Fruit fly (Drosophila melanogaster) whole organism, embryonic: ENCODE data around the gene CG13930.

Experiments
- Ada2b ChIP-seq: fragments of 200-800 bp; sonication (Bioruptor generic); IDR thresholded peaks from 2 replicates; pipeline ENCODE4 v1.3.6; 2022; ENCODE audit warnings: missing biosample characterization, missing genetic modification characterization
- BtbVII ChIP-seq: fragments of 200-800 bp; sonication (Bioruptor generic); optimal IDR thresholded peaks from 3 replicates; lab custom pipeline; 2017; ENCODE audit warnings: missing biosample characterization, mild to moderate bottlenecking, missing genetic modification characterization
- CG10654 ChIP-seq: fragments of 200-800 bp; sonication (Bioruptor generic); optimal IDR thresholded peaks from 2 replicates; lab custom pipeline; 2016; ENCODE audit warnings: missing biosample characterization, missing genetic modification characterization
- CG12391 ChIP-seq: fragments of 200-800 bp; sonication (Bioruptor generic); optimal IDR thresholded peaks from 3 replicates; lab custom pipeline; 2018; ENCODE audit warnings: missing biosample characterization, mild to moderate bottlenecking, missing genetic modification characterization, moderate library complexity
- CG12769 ChIP-seq: fragments of 200-800 bp; sonication (Bioruptor generic); optimal IDR thresholded peaks from 2 replicates; lab custom pipeline; 2019; ENCODE audit warnings: missing biosample characterization, mild to moderate bottlenecking, missing genetic modification characterization, moderate library complexity
- CG13123 ChIP-seq: fragments of 200-800 bp; sonication (Bioruptor generic); optimal IDR thresholded peaks from 2 replicates; lab custom pipeline; 2016; ENCODE audit warnings: missing biosample characterization, missing genetic modification characterization
- CG15696 ChIP-seq: fragments of 200-800 bp; sonication (Bioruptor generic); optimal IDR thresholded peaks from 2 replicates; lab custom pipeline; 2019; ENCODE audit warnings: missing biosample characterization, mild to moderate bottlenecking, missing genetic modification characterization, moderate library complexity
- CG30403 ChIP-seq: fragments of 200-800 bp; sonication (Bioruptor generic); optimal IDR thresholded peaks from 3 replicates; lab custom pipeline; 2016; ENCODE audit warnings: missing biosample characterization, missing genetic modification characterization
- CG30431 ChIP-seq: fragments of 200-800 bp; sonication (Bioruptor generic); optimal IDR thresholded peaks from 2 replicates; lab custom pipeline; 2017; ENCODE audit warnings: missing biosample characterization, missing genetic modification characterization
- CG31441 ChIP-seq: fragments of 200-800 bp; sonication (Bioruptor generic); IDR thresholded peaks from 2 replicates; pipeline ENCODE4 v1.3.6; 2022; ENCODE audit warnings: missing biosample characterization, missing genetic modification characterization
- CG34224 ChIP-seq: fragments of 200-800 bp; sonication (Bioruptor generic); IDR thresholded peaks from 3 replicates; pipeline ENCODE4 v1.3.6; 2022; ENCODE audit warnings: missing biosample characterization, missing genetic modification characterization; ENCODE audit not compliant: partially characterized antibody
- CG4282 ChIP-seq: fragments of 200-800 bp; sonication (Bioruptor generic); optimal IDR thresholded peaks from 2 replicates; lab custom pipeline; 2016; ENCODE audit warnings: missing biosample characterization, missing genetic modification characterization
- CG5180 ChIP-seq: fragments of 200-800 bp; sonication (Bioruptor generic); optimal IDR thresholded peaks from 3 replicates; lab custom pipeline; 2017; ENCODE audit warnings: missing biosample characterization, missing genetic modification characterization, mild to moderate bottlenecking, moderate library complexity, missing genetic modification reagents
- CG6175 ChIP-seq: fragments of 200-800 bp; sonication (Bioruptor generic); IDR thresholded peaks from 3 replicates; pipeline ENCODE4 v1.3.6; 2022; ENCODE audit warnings: missing biosample characterization, missing genetic modification characterization
- CG6683 ChIP-seq: fragments of 200-800 bp; sonication (Bioruptor generic); optimal IDR thresholded peaks from 2 replicates; lab custom pipeline; 2017; ENCODE audit warnings: missing biosample characterization, mild to moderate bottlenecking, missing genetic modification characterization, missing genetic modification reagents
- CG6689 ChIP-seq: fragments of 200-800 bp; sonication (Bioruptor generic); IDR thresholded peaks from 2 replicates; pipeline ENCODE4 v1.3.6; 2022; ENCODE audit warnings: missing biosample characterization, missing genetic modification characterization
- CG6791 ChIP-seq: fragments of 200-800 bp; sonication (Bioruptor generic); IDR thresholded peaks from 3 replicates; pipeline ENCODE4 v1.3.6; 2022; ENCODE audit warnings: missing biosample characterization, missing genetic modification characterization; ENCODE audit not compliant: partially characterized antibody
- CG7271 ChIP-seq: fragments of 200-800 bp; sonication (Bioruptor generic); optimal IDR thresholded peaks from 2 replicates; lab custom pipeline; 2018; ENCODE audit warnings: missing biosample characterization, mild to moderate bottlenecking, missing genetic modification characterization, moderate library complexity
- CG7786 ChIP-seq: fragments of 200-800 bp; sonication (Bioruptor generic); optimal IDR thresholded peaks from 2 replicates; lab custom pipeline; 2016; ENCODE audit warnings: missing biosample characterization, missing genetic modification characterization
- CG8478 ChIP-seq: fragments of >200 bp; optimal IDR thresholded peaks from 2 replicates; lab custom pipeline; 2018
- Dbx ChIP-seq: fragments of 200-800 bp; sonication (Bioruptor generic); IDR thresholded peaks from 3 replicates; pipeline ENCODE4 v1.3.6; 2022; ENCODE audit warnings: missing biosample characterization, missing genetic modification characterization
- Drgx ChIP-seq: fragments of 200-800 bp; sonication (Bioruptor generic); IDR thresholded peaks from 2 replicates; pipeline ENCODE4 v1.3.6; 2022; ENCODE audit warnings: missing biosample characterization, missing genetic modification characterization
- H15 ChIP-seq: fragments of 200-800 bp; sonication (Bioruptor generic); IDR thresholded peaks from 3 replicates; pipeline ENCODE4 v1.3.6; 2022; ENCODE audit warnings: missing biosample characterization, missing genetic modification characterization
- H2.0 ChIP-seq: fragments of 200-800 bp; sonication (Bioruptor generic); IDR thresholded peaks from 2 replicates; pipeline ENCODE4 v1.3.6; 2022; ENCODE audit warnings: missing biosample characterization, missing genetic modification characterization
- HLH54F ChIP-seq: fragments of 200-800 bp; sonication (Bioruptor generic); optimal IDR thresholded peaks from 3 replicates; lab custom pipeline; 2016; ENCODE audit warnings: missing biosample characterization, missing genetic modification characterization
- Hr39 ChIP-seq: fragments of >200 bp; optimal IDR thresholded peaks from 2 replicates; lab custom pipeline; 2017
- Hr78 ChIP-seq, 2 experiments: fragments of 200-800 bp in 1 of 2; fragments of >200 bp in 1 of 2; sonication (Bioruptor generic) in 1 of 2; optimal IDR thresholded peaks; 2 replicates each; lab custom pipeline; 2017 to 2019; ENCODE audit warnings: missing biosample characterization in 2 of 2, missing genetic modification characterization in 2 of 2, mild to moderate bottlenecking in 1 of 2, moderate library complexity in 1 of 2
- Lpt ChIP-seq: fragments of >200 bp; optimal IDR thresholded peaks from 2 replicates; lab custom pipeline; 2018; ENCODE audit warnings: missing biosample characterization, missing genetic modification characterization
- Meics ChIP-seq: fragments of 200-800 bp; sonication (Bioruptor generic); optimal IDR thresholded peaks from 2 replicates; lab custom pipeline; 2017; ENCODE audit warnings: missing biosample characterization, mild to moderate bottlenecking, missing genetic modification characterization
- Mes4 ChIP-seq: fragments of 200-800 bp; sonication (Bioruptor generic); optimal IDR thresholded peaks from 2 replicates; lab custom pipeline; 2016; ENCODE audit warnings: missing biosample characterization, missing genetic modification characterization
- NFAT ChIP-seq: fragments of 200-800 bp; sonication (Bioruptor generic); IDR thresholded peaks from 2 replicates; pipeline ENCODE4 v1.3.6; 2022; ENCODE audit warnings: missing biosample characterization, missing genetic modification characterization
- Nf-YC ChIP-seq: fragments of 200-800 bp; optimal IDR thresholded peaks from 3 replicates; lab custom pipeline; 2019; ENCODE audit warnings: missing biosample characterization, mild to moderate bottlenecking, missing genetic modification characterization, moderate library complexity
- Six4 ChIP-seq: fragments of 200-800 bp; sonication (Bioruptor generic); optimal IDR thresholded peaks from 2 replicates; lab custom pipeline; 2016; ENCODE audit warnings: missing biosample characterization, missing genetic modification characterization
- Stat92E ChIP-seq, 3 experiments: fragments of >200 bp in 2 of 3; fragments of 200-800 bp in 1 of 3; sonication (Bioruptor generic) in 1 of 3; optimal IDR thresholded peaks; 2 replicates each; lab custom pipeline; 2017 to 2019; ENCODE audit warnings: missing biosample characterization in 3 of 3, missing genetic modification characterization in 3 of 3, mild to moderate bottlenecking in 1 of 3, moderate library complexity in 1 of 3
- YL-1 ChIP-seq: fragments of 200-800 bp; sonication (Bioruptor generic); optimal IDR thresholded peaks from 3 replicates; lab custom pipeline; 2017; ENCODE audit warnings: missing biosample characterization, mild to moderate bottlenecking, missing genetic modification characterization
- bigmax ChIP-seq: fragments of 200-800 bp; sonication (Bioruptor generic); optimal IDR thresholded peaks from 2 replicates; lab custom pipeline; 2018; ENCODE audit warnings: missing biosample characterization, mild to moderate bottlenecking, missing genetic modification characterization
- cato ChIP-seq: fragments of 200-800 bp; sonication (Bioruptor generic); optimal IDR thresholded peaks from 2 replicates; lab custom pipeline; 2016; ENCODE audit warnings: missing biosample characterization, missing genetic modification characterization, borderline replicate concordance
- caup ChIP-seq: fragments of 200-800 bp; sonication (Bioruptor generic); optimal IDR thresholded peaks from 3 replicates; lab custom pipeline; 2017; ENCODE audit warnings: missing biosample characterization, mild to moderate bottlenecking, missing genetic modification characterization, moderate library complexity; ENCODE audit not compliant: severe bottlenecking
- chinmo ChIP-seq: fragments of 200-800 bp; sonication (Bioruptor generic); IDR thresholded peaks from 4 replicates; pipeline ENCODE4 v1.3.6; 2022; ENCODE audit warnings: missing biosample characterization, missing genetic modification characterization; ENCODE audit not compliant: partially characterized antibody
- corto ChIP-seq: fragments of 200-800 bp; sonication (Bioruptor generic); optimal IDR thresholded peaks from 2 replicates; lab custom pipeline; 2016; ENCODE audit warnings: missing biosample characterization, mild to moderate bottlenecking, missing genetic modification characterization, moderate library complexity
- ftz-f1 ChIP-seq: fragments of 200-800 bp; sonication (Bioruptor generic); optimal IDR thresholded peaks from 2 replicates; lab custom pipeline; 2016; ENCODE audit warnings: missing biosample characterization, missing genetic modification characterization
- gro ChIP-seq: fragments of 200-800 bp; sonication (Bioruptor generic); optimal IDR thresholded peaks from 2 replicates; lab custom pipeline; 2016; ENCODE audit warnings: missing biosample characterization, missing genetic modification characterization
- ken ChIP-seq: fragments of 200-800 bp; sonication (Bioruptor generic); IDR thresholded peaks from 3 replicates; pipeline ENCODE4 v1.3.6; 2022; ENCODE audit warnings: missing biosample characterization, missing genetic modification characterization
- lola ChIP-seq, 3 experiments: fragments of >200 bp in 2 of 3; fragments of 200-800 bp in 1 of 3; sonication (Bioruptor generic) in 1 of 3; optimal IDR thresholded peaks; 2 replicates each; lab custom pipeline; 2017 to 2019; ENCODE audit warnings: missing biosample characterization in 3 of 3, missing genetic modification characterization in 3 of 3, mild to moderate bottlenecking in 1 of 3, moderate library complexity in 1 of 3
- pzg ChIP-seq: fragments of 200-800 bp; sonication (Bioruptor generic); optimal IDR thresholded peaks from 3 replicates; lab custom pipeline; 2018; ENCODE audit warnings: missing biosample characterization, mild to moderate bottlenecking, missing genetic modification characterization, moderate library complexity
- ro ChIP-seq: fragments of 200-800 bp; sonication (Bioruptor generic); IDR thresholded peaks from 2 replicates; pipeline ENCODE4 v1.3.6; 2022; ENCODE audit warnings: missing biosample characterization, missing genetic modification characterization
- scrt ChIP-seq: fragments of 200-800 bp; sonication (Bioruptor generic); optimal IDR thresholded peaks from 2 replicates; lab custom pipeline; 2018; ENCODE audit warnings: missing biosample characterization, mild to moderate bottlenecking, missing genetic modification characterization, moderate library complexity
- sens ChIP-seq: fragments of 200-800 bp; sonication (Bioruptor generic); peaks from one replicate; lab custom pipeline; 2016; ENCODE audit warnings: missing biosample characterization, missing genetic modification characterization
- ttk ChIP-seq: fragments of 200-800 bp; sonication (Bioruptor generic); IDR thresholded peaks from 2 replicates; pipeline ENCODE4 v2.1.2; 2022; ENCODE audit warnings: missing biosample characterization, missing genetic modification characterization
- vvl ChIP-seq: fragments of 200-800 bp; sonication (Bioruptor generic); IDR thresholded peaks from 2 replicates; pipeline ENCODE4 v1.3.6; 2022; ENCODE audit warnings: missing biosample characterization, missing genetic modification characterization

Gene CG13930

dm6 chr3L:1628176-1628866 lies 44.2 kb downstream of the CG13930 start, which contains the start of gene CG13928:
Gene CG13928, minus strand, starts transcription at chr3L:1628377.
- TF ChIP-seq CG31441 (GFP tag; lab: Robert Waterston, UW) (no peak), pzg (GFP tag; lab: Kevin White, UChicago) (peak; percentile 21), gro (GFP tag; lab: Kevin White, UChicago) (no peak), vvl (GFP tag; lab: Robert Waterston, UW) (0 out of 2 replicates have a peak, but pooled peaks have one; percentile 18), corto (no peak), Stat92E (GFP tag; optimal IDR thresholded peaks at IDR 0.05; lab: Kevin White, UChicago) (no peak), sens (GFP tag; lab: Kevin White, UChicago) (peak; percentile 58), ro (GFP tag; lab: Robert Waterston, UW) (no peak), Six4 (GFP tag; lab: Kevin White, UChicago) (no peak), ken (GFP tag; lab: Robert Waterston, UW) (no peak), CG13123 (GFP tag; lab: Kevin White, UChicago) (no peak), Lpt (no peak), ttk (GFP tag; lab: Robert Waterston, UW) (0 out of 2 replicates have a peak, but pooled peaks have one; percentile 17), CG30403 (no peak), Mes4 (GFP tag; lab: Kevin White, UChicago) (no peak), CG8478 (lab: Kevin White, UChicago) (peak; percentile 11), Hr39 (lab: Kevin White, UChicago) (no peak), CG30431 (no peak), Nf-YC (peak; percentile 22), Ada2b (GFP tag; lab: Robert Waterston, UW) (no peak), CG12391 (no peak), CG10654 (GFP tag; lab: Kevin White, UChicago) (no peak), cato (GFP tag; lab: Kevin White, UChicago) (no peak), ftz-f1 (no peak), CG6175 (GFP tag; lab: Robert Waterston, UW) (no peak), YL-1 (no peak), HLH54F (no peak), CG34224 (GFP tag; lab: Robert Waterston, UW) (no peak), Hr78 (GFP tag; optimal IDR thresholded peaks at IDR 0.05; lab: Kevin White, UChicago) (no peak), caup (GFP tag; lab: Kevin White, UChicago) (no peak), CG7271 (no peak), H2.0 (GFP tag; lab: Robert Waterston, UW) (no peak), chinmo (GFP tag; lab: Robert Waterston, UW) (peak; percentile 73; the same call in 1 of the 4 replicates), CG7786 (GFP tag; lab: Kevin White, UChicago) (no peak), CG5180 (GFP tag; lab: Kevin White, UChicago) (no peak), H15 (GFP tag; lab: Robert Waterston, UW) (no peak), CG15696 (tag; lab: Kevin White, UChicago) (no peak), bigmax (GFP tag; lab: Kevin White, UChicago) (peak; percentile 81), CG4282 (GFP tag; lab: Kevin White, UChicago) (no peak), CG6791 (GFP tag; lab: Robert Waterston, UW) (no peak), CG12769 (no peak), Meics (GFP tag; lab: Kevin White, UChicago) (no peak), CG6689 (GFP tag; lab: Robert Waterston, UW) (no peak), Drgx (GFP tag; lab: Robert Waterston, UW) (no peak), scrt (peak; percentile 42), CG6683 (no peak), NFAT (0 out of 2 replicates have a peak, but pooled peaks have one; percentile 36), lola (GFP tag; optimal IDR thresholded peaks at IDR 0.05; lab: Kevin White, UChicago) (no peak), BtbVII (GFP tag; lab: Kevin White, UChicago) (no peak), Dbx (peak; percentile 42; the same call in 1 of the 3 replicates)
